Worm (Caenorhabditis elegans): ENCODE results near the gene toca-2.

- no peak for TF ChIP-seq daf-19 (GFP tag; conservative IDR thresholded peaks at IDR 0.05)
- no peak for TF ChIP-seq dpl-1 (GFP tag; optimal IDR thresholded peaks at IDR 0.05)
- TF ChIP-seq saeg-2 (GFP tag; IDR thresholded peaks at IDR 0.05): no peak
- no peak for TF ChIP-seq ztf-7 (tag; optimal IDR thresholded peaks at IDR 0.05)
- TF ChIP-seq lin-15B (tag; optimal IDR thresholded peaks at IDR 0.05): no peak
- no peak for TF ChIP-seq ces-1 (GFP tag; optimal IDR thresholded peaks at IDR 0.05)
- TF ChIP-seq nhr-28 (tag; optimal IDR thresholded peaks at IDR 0.05): peak; percentile 38
- peak; percentile 48 for TF ChIP-seq ama-1 (optimal IDR thresholded peaks at IDR 0.05)
These were observed 37.2 kb upstream of the toca-2 start for ce11 chrIII:13718403-13718969.

Data from whole organism, L4 larva.